Worm (Caenorhabditis elegans) whole organism, L1 larva: ENCODE data around the gene ZK822.9.

Source experiments
- C04F5.9 ChIP-seq: sonication (generic microtip); optimal IDR thresholded peaks from 2 replicates; lab custom pipeline; 2016; ENCODE audit warnings: missing genetic modification characterization, missing compliant biosample characterization
- C16A3.4 ChIP-seq: fragments of 150-350 bp; optimal IDR thresholded peaks from 2 replicates; lab custom pipeline; 2014; ENCODE audit warnings: missing biosample characterization, missing genetic modification characterization
- C34B4.2 ChIP-seq: sonication (generic microtip); optimal IDR thresholded peaks from 2 replicates; lab custom pipeline; 2017; ENCODE audit warnings: mild to moderate bottlenecking, missing genetic modification characterization, missing compliant biosample characterization
- aha-1 ChIP-seq: fragments of 150-350 bp; optimal IDR thresholded peaks from 2 replicates; lab custom pipeline; 2014; ENCODE audit warnings: missing biosample characterization, missing genetic modification characterization
- aly-2 ChIP-seq: fragments of 150-350 bp; optimal IDR thresholded peaks from 2 replicates; lab custom pipeline; 2014; ENCODE audit warnings: missing biosample characterization, missing genetic modification characterization
- blmp-1 ChIP-seq: fragments of 150-350 bp; optimal IDR thresholded peaks from 2 replicates; lab custom pipeline; 2014; ENCODE audit warnings: missing biosample characterization, missing genetic modification characterization
- ceh-8 ChIP-seq: fragments of 200-800 bp; sonication (Bioruptor generic); optimal IDR thresholded peaks from 2 replicates; lab custom pipeline; 2018; ENCODE audit warnings: mild to moderate bottlenecking, missing genetic modification characterization, moderate library complexity, missing compliant biosample characterization
- ceh-88 ChIP-seq: fragments of 200-800 bp; sonication (Bioruptor generic); IDR thresholded peaks from 2 replicates; pipeline ENCODE4 v1.3.6; 2022; ENCODE audit warnings: missing genetic modification characterization, missing compliant biosample characterization
- dpl-1 ChIP-seq, 3 experiments: fragments of 150-350 bp in 2 of 3; sonication (generic microtip) in 1 of 3; optimal IDR thresholded peaks; 2 replicates each; lab custom pipeline; 2014 to 2017; ENCODE audit warnings: missing biosample characterization in 3 of 3, missing genetic modification characterization in 3 of 3, missing genetic modification reagents in 3 of 3
- dsc-1 ChIP-seq: sonication (generic microtip); optimal IDR thresholded peaks from 2 replicates; lab custom pipeline; 2016; ENCODE audit warnings: mild to moderate bottlenecking, missing genetic modification characterization, missing compliant biosample characterization
- efl-1 ChIP-seq, 4 experiments: fragments of 150-350 bp; optimal IDR thresholded peaks in 3 of 4; peaks in 1 of 4; 1 replicate in 1 of 4; 2 replicates in 3 of 4; lab custom pipeline; 2014; ENCODE audit warnings: missing biosample characterization in 2 of 4, missing genetic modification characterization in 2 of 4, missing genetic modification reagents in 2 of 4
- egl-13 ChIP-seq: sonication (generic microtip); optimal IDR thresholded peaks from 2 replicates; lab custom pipeline; 2016; ENCODE audit warnings: missing genotype, missing genetic modification reagents, missing genetic modification characterization, missing compliant biosample characterization
- elt-2 ChIP-seq: sonication (generic microtip); optimal IDR thresholded peaks from 2 replicates; lab custom pipeline; 2016; ENCODE audit warnings: missing genetic modification characterization, mild to moderate bottlenecking, inconsistent platforms, missing compliant biosample characterization, missing genetic modification reagents
- elt-3 ChIP-seq, 6 experiments: fragments of 150-350 bp in 1 of 6; sonication (generic microtip); optimal IDR thresholded peaks; 2 replicates each; lab custom pipeline; 2017 to 2018; ENCODE audit warnings: missing biosample characterization in 6 of 6, missing genetic modification characterization in 6 of 6, inconsistent platforms in 1 of 6
- fkh-8 ChIP-seq: sonication (generic microtip); optimal IDR thresholded peaks from 2 replicates; lab custom pipeline; 2016; ENCODE audit warnings: mild to moderate bottlenecking, missing genetic modification characterization, missing compliant biosample characterization
- grh-1 ChIP-seq: fragments of 200-800 bp; sonication (Bioruptor generic); IDR thresholded peaks from 2 replicates; pipeline ENCODE4 v1.3.6; 2022; ENCODE audit warnings: missing genetic modification reagents, missing genetic modification characterization, missing compliant biosample characterization
- hlh-17 ChIP-seq: fragments of 200-800 bp; sonication (Bioruptor generic); optimal IDR thresholded peaks from 2 replicates; lab custom pipeline; 2018; ENCODE audit warnings: missing genetic modification characterization, mild to moderate bottlenecking, missing compliant biosample characterization, moderate library complexity, borderline replicate concordance
- irx-1 ChIP-seq: sonication (generic microtip); optimal IDR thresholded peaks from 2 replicates; lab custom pipeline; 2016; ENCODE audit warnings: missing genetic modification characterization, missing compliant biosample characterization
- jun-1 ChIP-seq: fragments of 150-350 bp; optimal IDR thresholded peaks from 2 replicates; lab custom pipeline; 2014; ENCODE audit warnings: missing biosample characterization, missing genetic modification reagents, missing genetic modification characterization
- lin-15B ChIP-seq: fragments of 150-350 bp; sonication (generic microtip); optimal IDR thresholded peaks from 3 replicates; lab custom pipeline; 2014; ENCODE audit warnings: missing biosample characterization, missing genetic modification characterization
- lsy-2 ChIP-seq, 2 experiments: fragments of 150-350 bp; optimal IDR thresholded peaks; 2 replicates each; lab custom pipeline; 2014; ENCODE audit warnings: missing biosample characterization in 2 of 2, missing genetic modification characterization in 2 of 2
- mab-9 ChIP-seq: fragments of 200-800 bp; sonication (Bioruptor generic); IDR thresholded peaks from 2 replicates; pipeline ENCODE4 v1.3.6; 2022; ENCODE audit warnings: missing genetic modification reagents, missing genetic modification characterization, missing compliant biosample characterization
- mep-1 ChIP-seq: fragments of 150-350 bp; optimal IDR thresholded peaks from 2 replicates; lab custom pipeline; 2014; ENCODE audit warnings: missing biosample characterization, missing genetic modification characterization
- nhr-11 ChIP-seq: fragments of 150-350 bp; optimal IDR thresholded peaks from 2 replicates; lab custom pipeline; 2014; ENCODE audit warnings: missing biosample characterization, missing genetic modification characterization
- nhr-19 ChIP-seq: fragments of 200-800 bp; sonication (Bioruptor generic); conservative IDR thresholded peaks from 2 replicates; pipeline ENCODE4 v1.3.6; 2022; ENCODE audit warnings: missing genetic modification characterization, missing compliant biosample characterization
- nhr-237 ChIP-seq: fragments of 150-350 bp; optimal IDR thresholded peaks from 2 replicates; lab custom pipeline; 2014; ENCODE audit warnings: missing biosample characterization, missing genetic modification characterization
- nhr-47 ChIP-seq: sonication (generic microtip); optimal IDR thresholded peaks from 2 replicates; lab custom pipeline; 2016; ENCODE audit warnings: mild to moderate bottlenecking, missing genetic modification characterization, moderate library complexity, missing compliant biosample characterization
- nhr-77 ChIP-seq: fragments of 150-350 bp; optimal IDR thresholded peaks from 2 replicates; lab custom pipeline; 2014; ENCODE audit warnings: missing biosample characterization, missing genetic modification characterization
- nhr-84 ChIP-seq: sonication (generic microtip); optimal IDR thresholded peaks from 2 replicates; lab custom pipeline; 2017; ENCODE audit warnings: missing biosample characterization, missing genetic modification characterization
- nhr-90 ChIP-seq: sonication (generic microtip); optimal IDR thresholded peaks from 2 replicates; lab custom pipeline; 2016; ENCODE audit warnings: mild to moderate bottlenecking, missing genetic modification characterization, missing compliant biosample characterization; ENCODE audit not compliant: poor library complexity
- pag-3 ChIP-seq: sonication (generic microtip); optimal IDR thresholded peaks from 2 replicates; lab custom pipeline; 2017; ENCODE audit warnings: missing genetic modification characterization, mild to moderate bottlenecking, missing compliant biosample characterization, antibody characterized with exemption, borderline replicate concordance; ENCODE audit not compliant: insufficient read depth
- pax-3 ChIP-seq: fragments of 200-800 bp; sonication (Bioruptor generic); optimal IDR thresholded peaks from 2 replicates; lab custom pipeline; 2018; ENCODE audit warnings: mild to moderate bottlenecking, missing genetic modification characterization, moderate library complexity, missing compliant biosample characterization
- snu-23 ChIP-seq: sonication (generic microtip); optimal IDR thresholded peaks from 2 replicates; lab custom pipeline; 2016; ENCODE audit warnings: missing genetic modification characterization, missing compliant biosample characterization
- sptf-1 ChIP-seq: fragments of 150-350 bp; optimal IDR thresholded peaks from 2 replicates; lab custom pipeline; 2014; ENCODE audit warnings: missing biosample characterization, missing genetic modification characterization
- swsn-7 ChIP-seq: sonication (generic microtip); optimal IDR thresholded peaks from 2 replicates; lab custom pipeline; 2016; ENCODE audit warnings: missing genetic modification characterization, missing compliant biosample characterization
- tbx-2 ChIP-seq: sonication (generic microtip); optimal IDR thresholded peaks from 2 replicates; lab custom pipeline; 2016; ENCODE audit warnings: missing genetic modification characterization, missing compliant biosample characterization
- unc-130 ChIP-seq: fragments of 150-350 bp; optimal IDR thresholded peaks from 2 replicates; lab custom pipeline; 2017; ENCODE audit warnings: missing biosample characterization, missing genetic modification characterization, inconsistent platforms
- unc-86 ChIP-seq: sonication (generic microtip); optimal IDR thresholded peaks from 2 replicates; lab custom pipeline; 2016; ENCODE audit warnings: missing genetic modification characterization, missing compliant biosample characterization
- unc-98 ChIP-seq: fragments of 200-800 bp; sonication (Bioruptor generic); IDR thresholded peaks from 2 replicates; pipeline ENCODE4 v1.3.6; 2022; ENCODE audit warnings: missing genetic modification characterization, missing compliant biosample characterization
- xbp-1 ChIP-seq: sonication (generic microtip); optimal IDR thresholded peaks from 2 replicates; lab custom pipeline; 2016; ENCODE audit warnings: missing genetic modification characterization, missing compliant biosample characterization
- zag-1 ChIP-seq: fragments of 150-350 bp; optimal IDR thresholded peaks from 2 replicates; lab custom pipeline; 2014; ENCODE audit warnings: missing biosample characterization, missing genetic modification characterization
- zip-4 ChIP-seq: fragments of 200-800 bp; sonication (Bioruptor generic); optimal IDR thresholded peaks from 2 replicates; lab custom pipeline; 2018; ENCODE audit warnings: mild to moderate bottlenecking, missing genetic modification characterization, moderate library complexity, missing compliant biosample characterization
- ztf-11 ChIP-seq, 2 experiments: sonication (generic microtip); optimal IDR thresholded peaks; 2 replicates each; lab custom pipeline; 2016 to 2017; ENCODE audit warnings: missing genetic modification characterization in 2 of 2, missing biosample characterization in 1 of 2, missing compliant biosample characterization in 1 of 2

The ZK822.9 gene

DNA sequence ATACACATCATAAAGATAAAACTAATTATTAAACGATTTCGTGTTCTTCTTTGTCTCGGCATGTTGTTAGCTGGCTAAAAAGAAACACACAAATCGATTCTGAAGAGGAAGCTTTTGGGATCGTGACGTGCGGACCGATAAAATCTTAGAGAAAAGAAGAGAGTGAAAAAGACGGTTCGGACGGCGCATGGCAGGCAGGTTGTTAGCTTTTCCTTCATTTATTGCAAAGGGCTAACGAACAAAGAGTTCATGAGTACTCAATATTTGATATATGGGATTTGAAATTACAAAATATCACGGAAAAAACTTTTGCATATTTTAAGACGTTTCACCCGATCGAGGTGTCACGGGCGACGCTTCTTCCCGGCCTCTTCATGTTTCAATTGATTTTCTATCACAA lies 29.9 kb downstream of the ZK822.9 start, which contains the start of gene ZK829.3:
Gene ZK829.3, minus strand, starts transcription at position 101 of the 400 bp plus-strand sequence.
- no peak for TF ChIP-seq blmp-1 (tag; lab: Kevin White, UChicago)
- no peak for TF ChIP-seq fkh-8 (tag; lab: Kevin White, UChicago)
- no peak for TF ChIP-seq zip-4 (GFP tag; lab: Kevin White, UChicago)
- TF ChIP-seq xbp-1, result no peak
- TF ChIP-seq swsn-7 (tag; lab: Kevin White, UChicago), result no peak
- no peak for TF ChIP-seq nhr-84 (tag; lab: Kevin White, UChicago)
- TF ChIP-seq aly-2 (tag; lab: Kevin White, UChicago), result no peak
- TF ChIP-seq pax-3 (tag; lab: Kevin White, UChicago), result no peak
- TF ChIP-seq C16A3.4 (tag; lab: Kevin White, UChicago), result no peak
- TF ChIP-seq nhr-11 (tag; lab: Kevin White, UChicago), result no peak
- no peak for TF ChIP-seq efl-1 (optimal IDR thresholded peaks at IDR 0.05; lab: Kevin White, UChicago)
- TF ChIP-seq efl-1 (GFP tag; optimal IDR thresholded peaks at IDR 0.05 in 1 of 2; lab: Kevin White, UChicago), result no peak
- TF ChIP-seq nhr-90 (tag; lab: Kevin White, UChicago), result no peak
- no peak for TF ChIP-seq egl-13 (tag; lab: Kevin White, UChicago)
- no peak for TF ChIP-seq ztf-11 (tag; optimal IDR thresholded peaks at IDR 0.05; lab: Kevin White, UChicago)
- no peak for TF ChIP-seq lin-15B (tag; lab: Kevin White, UChicago)

ce11 chrIV:11949717-11950116 lies 34.0 kb downstream of the ZK822.9 start, which contains the start of gene hdl-1:
Gene hdl-1 (minus strand): TSS chrIV:11949817.
- TF ChIP-seq C34B4.2 (tag; lab: Kevin White, UChicago), result no peak
- TF ChIP-seq nhr-77 (tag; lab: Kevin White, UChicago), result no peak
- no peak for TF ChIP-seq sptf-1 (tag; lab: Kevin White, UChicago)
- TF ChIP-seq elt-3 (tag; optimal IDR thresholded peaks at IDR 0.05; lab: Kevin White, UChicago), result no peak
- no peak for TF ChIP-seq blmp-1 (tag; lab: Kevin White, UChicago)
- no peak for TF ChIP-seq nhr-19 (GFP tag; lab: Robert Waterston, UW)
- no peak for TF ChIP-seq mep-1 (tag; lab: Kevin White, UChicago)
- TF ChIP-seq xbp-1, result no peak
- no peak for TF ChIP-seq hlh-17 (GFP tag; lab: Kevin White, UChicago)
- no peak for TF ChIP-seq snu-23 (GFP tag; lab: Kevin White, UChicago)
- TF ChIP-seq unc-86 (tag; lab: Kevin White, UChicago), result no peak
- no peak for TF ChIP-seq irx-1 (tag; lab: Kevin White, UChicago)
- TF ChIP-seq jun-1 (tag; lab: Kevin White, UChicago), result no peak
- TF ChIP-seq ceh-8 (GFP tag; lab: Kevin White, UChicago), result no peak
- no peak for TF ChIP-seq tbx-2 (tag; lab: Kevin White, UChicago)
- TF ChIP-seq, all 84 proteins: peak for 0

- no peak for TF ChIP-seq efl-1 (optimal IDR thresholded peaks at IDR 0.05; lab: Kevin White, UChicago)
- TF ChIP-seq efl-1 (GFP tag; optimal IDR thresholded peaks at IDR 0.05 in 1 of 2; lab: Kevin White, UChicago), result peak in 1 of 2 experiments; percentile 24
- no peak for TF ChIP-seq dsc-1
- TF ChIP-seq, all 84 proteins: peak for 1
Measured at ce11 chrIV:11950270-11950669, 34.5 kb downstream of the ZK822.9 start, which contains the start of gene tbx-36. Gene tbx-36 (plus strand): TSS chrIV:11950570.

DNA sequence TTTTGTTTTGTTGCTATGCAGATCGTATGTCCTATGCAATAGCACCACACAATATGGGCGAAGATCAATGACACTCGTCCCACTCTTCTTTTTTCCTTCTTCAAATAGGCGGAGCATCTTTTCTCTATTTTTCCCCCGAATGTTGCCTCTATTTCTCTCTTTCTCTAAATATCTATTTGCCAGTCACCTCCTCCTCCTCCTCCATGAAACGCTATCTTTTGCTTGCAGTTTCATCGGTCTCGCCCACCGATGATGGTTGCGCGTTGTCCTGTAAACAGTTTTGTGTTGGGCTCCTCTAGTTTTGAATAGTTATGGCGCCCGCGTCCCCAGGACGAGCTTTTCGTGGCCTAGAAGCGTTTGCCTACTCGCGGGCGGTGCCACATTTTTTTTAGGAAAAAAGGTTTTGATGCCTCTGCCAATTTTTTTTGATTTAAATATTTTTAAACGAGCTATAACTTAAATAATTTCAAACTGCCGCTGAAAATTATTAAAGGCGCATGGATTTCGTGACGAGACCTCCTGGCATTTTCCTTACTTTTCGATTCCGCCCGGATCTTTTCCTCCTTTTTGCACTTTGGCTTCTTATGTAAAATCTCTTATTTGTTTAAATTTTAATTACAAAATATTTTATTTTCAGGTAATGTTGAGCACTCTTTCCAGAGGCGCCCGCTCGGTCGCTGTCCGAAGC lies 37.0 kb downstream of the ZK822.9 start, which contains the start of gene gdh-1:
Gene gdh-1, plus strand, starts transcription at position 638 of the 688 bp plus-strand sequence.
- TF ChIP-seq nhr-47 (tag; lab: Kevin White, UChicago), result no peak
- peak in 1 of 2 experiments; percentile 28 for TF ChIP-seq lsy-2 (tag; optimal IDR thresholded peaks at IDR 0.05; lab: Kevin White, UChicago)
- TF ChIP-seq zag-1 (tag; lab: Kevin White, UChicago), result no peak
- TF ChIP-seq C04F5.9, result no peak
- no peak for TF ChIP-seq ceh-8 (GFP tag; lab: Kevin White, UChicago)
- no peak for TF ChIP-seq unc-130 (tag; lab: Kevin White, UChicago)
- no peak for TF ChIP-seq ztf-11 (tag; optimal IDR thresholded peaks at IDR 0.05; lab: Kevin White, UChicago)
- no peak for TF ChIP-seq ceh-88 (GFP tag; lab: Robert Waterston, UW)
- peak; percentile 7 for TF ChIP-seq elt-2
- peak; percentile 62 for TF ChIP-seq mep-1 (tag; lab: Kevin White, UChicago)
- TF ChIP-seq aha-1 (tag; lab: Kevin White, UChicago), result no peak
- TF ChIP-seq snu-23 (GFP tag; lab: Kevin White, UChicago), result peak; percentile 60
- no peak for TF ChIP-seq pag-3
- no peak for TF ChIP-seq mab-9
- TF ChIP-seq nhr-90 (tag; lab: Kevin White, UChicago), result no peak
- no peak for TF ChIP-seq grh-1 (GFP tag; lab: Robert Waterston, UW)
- no peak for TF ChIP-seq nhr-11 (tag; lab: Kevin White, UChicago)
- no peak for TF ChIP-seq unc-98 (GFP tag; lab: Robert Waterston, UW)
- peak in 2 of 3 experiments; percentile 21 to 44 for TF ChIP-seq dpl-1 (GFP tag; optimal IDR thresholded peaks at IDR 0.05; lab: Kevin White, UChicago)
- no peak for TF ChIP-seq egl-13 (tag; lab: Kevin White, UChicago)
- TF ChIP-seq nhr-237 (tag; lab: Kevin White, UChicago), result no peak
